Worm (Caenorhabditis elegans): ENCODE results near the gene F46H6.5.

Gene F46H6.5

DNA sequence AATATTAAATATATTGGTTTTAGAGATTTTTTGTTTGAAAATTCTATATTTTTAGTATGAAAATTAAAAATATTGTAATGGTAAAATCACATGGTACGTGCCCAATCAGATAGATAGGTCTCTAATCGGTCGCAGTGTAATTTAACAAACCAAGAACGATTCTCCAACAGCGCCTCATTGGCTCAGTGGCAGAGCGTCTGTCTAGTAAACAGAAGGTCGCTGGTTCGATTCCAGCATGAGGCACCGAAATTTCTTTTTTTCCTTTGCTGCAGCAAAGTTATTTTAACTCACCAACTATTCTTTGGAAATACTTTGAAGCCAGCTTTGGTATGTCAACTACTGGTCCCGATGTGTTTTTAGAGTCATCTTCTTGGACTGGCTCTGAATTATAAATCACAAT lies 47.2 kb downstream of the F46H6.5 start (continued):
- no peak for TF ChIP-seq F10E7.11 (tag; optimal IDR thresholded peaks at IDR 0.05)
- no peak for TF ChIP-seq nhr-179 (tag; optimal IDR thresholded peaks at IDR 0.05)
- TF ChIP-seq madf-8 (GFP tag; conservative IDR thresholded peaks at IDR 0.05) = no peak
- no peak for TF ChIP-seq nhr-27 (tag; optimal IDR thresholded peaks at IDR 0.05)
- no peak for TF ChIP-seq F55B11.4 (tag; optimal IDR thresholded peaks at IDR 0.05; ENCODE audit: borderline replicate concordance, insufficient read depth)
- peak; percentile 63 for TF ChIP-seq dox-1 (GFP tag; IDR thresholded peaks at IDR 0.05)
- peak; percentile 66; the same call in 1 of the 2 replicates for TF ChIP-seq Y56A3A.18 (GFP tag; IDR thresholded peaks at IDR 0.05)
- TF ChIP-seq madf-10 (tag; optimal IDR thresholded peaks at IDR 0.05) = peak; percentile 60
- 0 out of 2 replicates have a peak, but pooled peaks have one; percentile 12 for TF ChIP-seq sea-2 (GFP tag; IDR thresholded peaks at IDR 0.05)
- TF ChIP-seq B0336.3 (GFP tag; IDR thresholded peaks at IDR 0.05) = no peak
- no peak for TF ChIP-seq B0019.2 (GFP tag; conservative IDR thresholded peaks at IDR 0.05)
- TF ChIP-seq ceh-79 (tag; optimal IDR thresholded peaks at IDR 0.05) = peak; percentile 25
- TF ChIP-seq ztf-3 (GFP tag; optimal IDR thresholded peaks at IDR 0.05) = no peak
- TF ChIP-seq T26A5.8 (tag; optimal IDR thresholded peaks at IDR 0.05) = no peak
- peak; percentile 27 for TF ChIP-seq chd-7 (tag; optimal IDR thresholded peaks at IDR 0.05)
- TF ChIP-seq snpc-1.1 (tag; optimal IDR thresholded peaks at IDR 0.05; ENCODE audit: insufficient read depth) = peak; percentile 62
- peak; percentile 35 for TF ChIP-seq ceh-27 (GFP tag; optimal IDR thresholded peaks at IDR 0.05)
- peak; percentile 21 for TF ChIP-seq ZK185.1 (tag; optimal IDR thresholded peaks at IDR 0.05; ENCODE audit: poor library complexity, severe bottlenecking)
- peak; percentile 34 for TF ChIP-seq ztf-26 (tag; optimal IDR thresholded peaks at IDR 0.05)
- TF ChIP-seq Y53F4B.3 (GFP tag; IDR thresholded peaks at IDR 0.05) = 0 out of 2 replicates have a peak, but pooled peaks have one; percentile 17
- TF ChIP-seq fkh-3 (tag; optimal IDR thresholded peaks at IDR 0.05) = no peak
- TF ChIP-seq rpc-1 (optimal IDR thresholded peaks at IDR 0.05) = peak; percentile 88
- TF ChIP-seq rpc-1 (tag; optimal IDR thresholded peaks at IDR 0.05) = peak; percentile 92
- no peak for TF ChIP-seq madf-3 (GFP tag; IDR thresholded peaks at IDR 0.05)
- no peak for TF ChIP-seq lsy-27 (tag; optimal IDR thresholded peaks at IDR 0.05; ENCODE audit: borderline replicate concordance, insufficient read depth)
- peak; percentile 25 for TF ChIP-seq nhr-80 (tag; optimal IDR thresholded peaks at IDR 0.05)
- TF ChIP-seq egl-44 (GFP tag; IDR thresholded peaks at IDR 0.05) = 0 out of 2 replicates have a peak, but pooled peaks have one; percentile 34
- TF ChIP-seq sptf-2 (GFP tag; optimal IDR thresholded peaks at IDR 0.05) = no peak
- peak; percentile 90 for TF ChIP-seq B0261.1 (tag; optimal IDR thresholded peaks at IDR 0.05)
- TF ChIP-seq lin-35 (GFP tag; optimal IDR thresholded peaks at IDR 0.05) = peak in 1 of 3 experiments; percentile 20
- TF ChIP-seq snpc-1.3 (tag; optimal IDR thresholded peaks at IDR 0.05; ENCODE audit: insufficient read depth) = peak; percentile 66
- TF ChIP-seq him-1 (tag; optimal IDR thresholded peaks at IDR 0.05) = peak; percentile 59
- 0 out of 2 replicates have a peak, but pooled peaks have one; percentile 58 for TF ChIP-seq ekl-4 (GFP tag; IDR thresholded peaks at IDR 0.05)
- peak; percentile 55 for TF ChIP-seq rcor-1 (GFP tag; IDR thresholded peaks at IDR 0.05)
- TF ChIP-seq Y53G8AR.9 (GFP tag; conservative IDR thresholded peaks at IDR 0.05) = no peak
- TF ChIP-seq lir-1 (GFP tag; conservative IDR thresholded peaks at IDR 0.05) = 0 out of 2 replicates have a peak, but pooled peaks have one; percentile 19
- no peak for TF ChIP-seq repo-1 (tag; optimal IDR thresholded peaks at IDR 0.05)
- TF ChIP-seq lin-26 (GFP tag; IDR thresholded peaks at IDR 0.05) = peak; percentile 95
- no peak for TF ChIP-seq F57A8.1 (GFP tag; optimal IDR thresholded peaks at IDR 0.05)
- 0 out of 2 replicates have a peak, but pooled peaks have one; percentile 19 for TF ChIP-seq Y95B8A.8 (GFP tag; IDR thresholded peaks at IDR 0.05)
- TF ChIP-seq hmg-1.2 (GFP tag; IDR thresholded peaks at IDR 0.05) = peak; percentile 77
- peak; percentile 94 for TF ChIP-seq tbp1 (GFP tag; optimal IDR thresholded peaks at IDR 0.05)
- peak; percentile 43 for TF ChIP-seq lin-54 (GFP tag; optimal IDR thresholded peaks at IDR 0.05)
- no peak for TF ChIP-seq hrde-1 (tag; optimal IDR thresholded peaks at IDR 0.05; ENCODE audit: borderline replicate concordance)
- no peak for TF ChIP-seq lin-40 (tag; optimal IDR thresholded peaks at IDR 0.05)
- no peak for TF ChIP-seq lag-1 (GFP tag; IDR thresholded peaks at IDR 0.05)
- no peak for TF ChIP-seq dpl-1 (GFP tag; optimal IDR thresholded peaks at IDR 0.05)
- TF ChIP-seq zim-3 (tag; optimal IDR thresholded peaks at IDR 0.05) = no peak

Data from whole organism, young adult.